Fruit fly (Drosophila melanogaster) whole organism, prepupa: Measurements from ENCODE around the gene CG33270.

Experiments used
- CG4318 ChIP-seq: fragments of 200-800 bp; sonication (Bioruptor generic); optimal IDR thresholded peaks from 3 replicates; lab custom pipeline; 2017; ENCODE audit warnings: missing biosample characterization, mild to moderate bottlenecking, missing genetic modification characterization
- CG6276 ChIP-seq: fragments of 200-800 bp; sonication (Bioruptor generic); optimal IDR thresholded peaks from 2 replicates; lab custom pipeline; 2017; ENCODE audit warnings: missing biosample characterization, mild to moderate bottlenecking, missing genetic modification characterization
- Hr4 ChIP-seq: fragments of 200-800 bp; sonication (Bioruptor generic); optimal IDR thresholded peaks from 3 replicates; lab custom pipeline; 2016; ENCODE audit warnings: missing biosample characterization, missing genetic modification characterization

dm6 chr3L:11554338-11554737, 24.1 kb downstream of the CG33270 start:
- peak; percentile 69 for TF ChIP-seq Hr4 (GFP tag; lab: Kevin White, UChicago)
- peak; percentile 43 for TF ChIP-seq CG4318 (GFP tag; lab: Kevin White, UChicago)
- TF ChIP-seq CG6276: peak; percentile 54
